Worm (Caenorhabditis elegans) whole organism, L4 larva: ENCODE measurements around the gene dpy-9.

ENCODE experiments used
- D1046.2 ChIP-seq: fragments of 200-800 bp; sonication (Bioruptor generic); IDR thresholded peaks from 2 replicates; pipeline ENCODE4 v1.3.6; 2022; ENCODE audit warnings: missing genetic modification characterization, missing compliant biosample characterization
- F10B5.3 ChIP-seq: sonication (generic microtip); optimal IDR thresholded peaks from 2 replicates; lab custom pipeline; 2016; ENCODE audit warnings: mild to moderate bottlenecking, missing genetic modification characterization, missing compliant biosample characterization
- F44E2.7 ChIP-seq: fragments of 200-800 bp; sonication (Bioruptor generic); IDR thresholded peaks from 2 replicates; pipeline ENCODE4 v2.1.2; 2022; ENCODE audit warnings: missing genetic modification characterization, missing compliant biosample characterization
- R02D3.7 ChIP-seq: fragments of 150-350 bp; sonication (generic microtip); optimal IDR thresholded peaks from 3 replicates; lab custom pipeline; 2014; ENCODE audit warnings: missing biosample characterization, missing genetic modification characterization
- T26A8.4 ChIP-seq: fragments of 200-800 bp; sonication (Bioruptor generic); IDR thresholded peaks from 2 replicates; pipeline ENCODE4 v1.3.6; 2022; ENCODE audit warnings: missing genetic modification characterization, missing compliant biosample characterization
- ZK337.2 ChIP-seq: fragments of 200-800 bp; sonication (Bioruptor generic); IDR thresholded peaks from 2 replicates; pipeline ENCODE4 v1.3.6; 2022; ENCODE audit warnings: missing genetic modification reagents, missing genetic modification characterization, missing compliant biosample characterization
- aha-1 ChIP-seq: fragments of 150-350 bp; peaks from one replicate; lab custom pipeline; 2014; ENCODE audit warnings: missing biosample characterization, missing genetic modification characterization
- aly-2 ChIP-seq: sonication (generic microtip); optimal IDR thresholded peaks from 2 replicates; lab custom pipeline; 2018; ENCODE audit warnings: missing biosample characterization, missing genetic modification characterization
- ama-1 ChIP-seq: fragments of 150-350 bp; optimal IDR thresholded peaks from 2 replicates; lab custom pipeline; 2014; ENCODE audit warnings: inconsistent platforms, mixed read lengths
- ceh-32 ChIP-seq: sonication (generic microtip); optimal IDR thresholded peaks from 2 replicates; lab custom pipeline; 2016; ENCODE audit warnings: mild to moderate bottlenecking, missing genetic modification characterization, missing compliant biosample characterization; ENCODE audit not compliant: poor library complexity
- ceh-62 ChIP-seq: sonication (generic microtip); optimal IDR thresholded peaks from 2 replicates; lab custom pipeline; 2017; ENCODE audit warnings: missing biosample characterization, missing genetic modification characterization
- ceh-82 ChIP-seq: sonication (generic microtip); optimal IDR thresholded peaks from 2 replicates; lab custom pipeline; 2017; ENCODE audit warnings: missing biosample characterization, missing genetic modification characterization
- ces-1 ChIP-seq: fragments of 150-350 bp; sonication (generic microtip); optimal IDR thresholded peaks from 4 replicates; lab custom pipeline; 2014; ENCODE audit warnings: missing biosample characterization, missing genetic modification reagents, missing genetic modification characterization
- cey-2 ChIP-seq: sonication (generic microtip); optimal IDR thresholded peaks from 3 replicates; lab custom pipeline; 2017; ENCODE audit warnings: missing genetic modification characterization, mild to moderate bottlenecking, missing compliant biosample characterization, antibody characterized with exemption, borderline replicate concordance; ENCODE audit not compliant: insufficient read depth
- daf-12 ChIP-seq: fragments of 150-350 bp; optimal IDR thresholded peaks from 2 replicates; lab custom pipeline; 2014; ENCODE audit warnings: missing biosample characterization, missing genetic modification reagents, missing genetic modification characterization
- daf-19 ChIP-seq: fragments of 200-800 bp; sonication (Bioruptor generic); conservative IDR thresholded peaks from 2 replicates; pipeline ENCODE4 v1.3.6; 2022; ENCODE audit warnings: missing genetic modification characterization, missing compliant biosample characterization
- dmd-6 ChIP-seq: fragments of 200-800 bp; sonication (Bioruptor generic); IDR thresholded peaks from 2 replicates; pipeline ENCODE4 v1.3.6; 2022; ENCODE audit warnings: missing genetic modification reagents, missing genetic modification characterization, missing compliant biosample characterization
- dpl-1 ChIP-seq: fragments of 150-350 bp; optimal IDR thresholded peaks from 2 replicates; lab custom pipeline; 2014; ENCODE audit warnings: missing biosample characterization, missing genetic modification reagents, missing genetic modification characterization
- egl-43 ChIP-seq: fragments of 200-800 bp; sonication (Bioruptor generic); IDR thresholded peaks from 2 replicates; pipeline ENCODE4 v1.3.6; 2022; ENCODE audit warnings: missing genetic modification reagents, missing genetic modification characterization, missing compliant biosample characterization
- fkh-10 ChIP-seq: fragments of 150-350 bp; optimal IDR thresholded peaks from 2 replicates; lab custom pipeline; 2014; ENCODE audit warnings: missing biosample characterization, missing genetic modification reagents, missing genetic modification characterization
- fos-1 ChIP-seq: fragments of 150-350 bp; optimal IDR thresholded peaks from 2 replicates; lab custom pipeline; 2014; ENCODE audit warnings: missing biosample characterization, missing genetic modification characterization
- hlh-11 ChIP-seq: fragments of 200-800 bp; sonication (Bioruptor generic); optimal IDR thresholded peaks from 2 replicates; lab custom pipeline; 2018; ENCODE audit warnings: mild to moderate bottlenecking, missing genetic modification characterization, missing compliant biosample characterization
- hlh-30 ChIP-seq: sonication (generic microtip); optimal IDR thresholded peaks from 2 replicates; lab custom pipeline; 2017; ENCODE audit warnings: antibody characterized with exemption, mild to moderate bottlenecking, missing genetic modification characterization, missing compliant biosample characterization; ENCODE audit not compliant: insufficient read depth
- lin-1 ChIP-seq: fragments of 200-800 bp; sonication (Bioruptor generic); IDR thresholded peaks from 2 replicates; pipeline ENCODE4 v1.3.6; 2022; ENCODE audit warnings: missing genetic modification reagents, missing genetic modification characterization, missing compliant biosample characterization
- lin-13 ChIP-seq: fragments of 150-350 bp; optimal IDR thresholded peaks from 2 replicates; lab custom pipeline; 2014; ENCODE audit warnings: missing biosample characterization, missing genetic modification reagents, missing genetic modification characterization
- lin-29 ChIP-seq: fragments of 200-800 bp; sonication (Bioruptor generic); IDR thresholded peaks from 2 replicates; pipeline ENCODE4 v1.3.6; 2022; ENCODE audit warnings: missing genetic modification reagents, missing genetic modification characterization, missing compliant biosample characterization
- lin-38 ChIP-seq: fragments of 200-800 bp; sonication (Bioruptor generic); IDR thresholded peaks from 2 replicates; pipeline ENCODE4 v1.3.6; 2022; ENCODE audit warnings: missing genetic modification reagents, missing genetic modification characterization, missing compliant biosample characterization
- lin-39 ChIP-seq: fragments of 150-350 bp; optimal IDR thresholded peaks from 2 replicates; lab custom pipeline; 2014; ENCODE audit warnings: missing biosample characterization, missing genetic modification reagents, missing genetic modification characterization
- lir-3 ChIP-seq: sonication (generic microtip); optimal IDR thresholded peaks from 2 replicates; lab custom pipeline; 2016; ENCODE audit warnings: mild to moderate bottlenecking, missing genetic modification characterization, missing compliant biosample characterization
- mdl-1 ChIP-seq, 2 experiments: fragments of 150-350 bp in 1 of 2; sonication (generic microtip) in 1 of 2; optimal IDR thresholded peaks; 2 replicates each; lab custom pipeline; 2014 to 2017; ENCODE audit warnings: missing biosample characterization in 2 of 2, missing genetic modification characterization in 2 of 2
- mes-2 ChIP-seq: sonication (generic microtip); optimal IDR thresholded peaks from 2 replicates; lab custom pipeline; 2016; ENCODE audit warnings: missing genotype, mild to moderate bottlenecking, missing genetic modification characterization, missing compliant biosample characterization; ENCODE audit not compliant: poor library complexity, severe bottlenecking
- nhr-102 ChIP-seq: sonication (generic microtip); optimal IDR thresholded peaks from 2 replicates; lab custom pipeline; 2016; ENCODE audit warnings: mild to moderate bottlenecking, missing genetic modification characterization, moderate library complexity, missing compliant biosample characterization
- nhr-11 ChIP-seq: fragments of 150-350 bp; optimal IDR thresholded peaks from 2 replicates; lab custom pipeline; 2014; ENCODE audit warnings: missing biosample characterization, missing genetic modification characterization
- nhr-111 ChIP-seq: fragments of 200-800 bp; sonication (Bioruptor generic); optimal IDR thresholded peaks from 2 replicates; lab custom pipeline; 2018; ENCODE audit warnings: mild to moderate bottlenecking, missing genetic modification characterization, missing compliant biosample characterization
- nhr-28 ChIP-seq: fragments of 150-350 bp; optimal IDR thresholded peaks from 2 replicates; lab custom pipeline; 2014; ENCODE audit warnings: missing biosample characterization, missing genetic modification characterization
- nhr-42 ChIP-seq: fragments of 200-800 bp; sonication (Bioruptor generic); IDR thresholded peaks from 2 replicates; pipeline ENCODE4 v1.3.6; 2022; ENCODE audit warnings: missing genetic modification characterization, missing compliant biosample characterization
- nhr-48 ChIP-seq: sonication (generic microtip); optimal IDR thresholded peaks from 2 replicates; lab custom pipeline; 2016; ENCODE audit warnings: mild to moderate bottlenecking, missing genetic modification characterization, missing compliant biosample characterization
- php-3 ChIP-seq: fragments of 200-800 bp; sonication (Bioruptor generic); IDR thresholded peaks from 2 replicates; pipeline ENCODE4 v1.3.6; 2022; ENCODE audit warnings: missing genetic modification reagents, missing genetic modification characterization, missing compliant biosample characterization
- saeg-2 ChIP-seq: fragments of 200-800 bp; sonication (Bioruptor generic); IDR thresholded peaks from 2 replicates; pipeline ENCODE4 v1.3.6; 2022; ENCODE audit warnings: missing genetic modification reagents, missing genetic modification characterization, missing compliant biosample characterization
- snpc-4 ChIP-seq: fragments of 150-350 bp; optimal IDR thresholded peaks from 2 replicates; lab custom pipeline; 2014; ENCODE audit warnings: missing biosample characterization, missing genetic modification characterization
- tra-1 ChIP-seq: fragments of 200-800 bp; sonication (Bioruptor generic); IDR thresholded peaks from 2 replicates; pipeline ENCODE4 v1.3.6; 2022; ENCODE audit warnings: missing genetic modification reagents, missing genetic modification characterization, missing compliant biosample characterization
- unc-62 ChIP-seq, 3 experiments: fragments of 150-350 bp in 1 of 3; sonication (generic microtip); optimal IDR thresholded peaks in 2 of 3; peaks in 1 of 3; 1 replicate in 1 of 3; 2 replicates in 2 of 3; lab custom pipeline; 2014 to 2017; ENCODE audit warnings: missing biosample characterization in 3 of 3, missing genetic modification characterization in 3 of 3, missing genetic modification reagents in 3 of 3, missing genotype in 1 of 3
- zfp-2 ChIP-seq: sonication (generic microtip); optimal IDR thresholded peaks from 2 replicates; lab custom pipeline; 2016; ENCODE audit warnings: mild to moderate bottlenecking, missing genetic modification characterization, missing compliant biosample characterization
- zip-11 ChIP-seq: fragments of 200-800 bp; sonication (Bioruptor generic); IDR thresholded peaks from 2 replicates; pipeline ENCODE4 v1.3.6; 2022; ENCODE audit warnings: missing genetic modification characterization, missing compliant biosample characterization
- zip-2 ChIP-seq: fragments of 150-350 bp; optimal IDR thresholded peaks from 2 replicates; lab custom pipeline; 2014; ENCODE audit warnings: missing biosample characterization, missing genetic modification characterization
- ztf-7 ChIP-seq: fragments of 150-350 bp; optimal IDR thresholded peaks from 2 replicates; lab custom pipeline; 2014; ENCODE audit warnings: missing biosample characterization, missing genetic modification characterization

Gene dpy-9

DNA sequence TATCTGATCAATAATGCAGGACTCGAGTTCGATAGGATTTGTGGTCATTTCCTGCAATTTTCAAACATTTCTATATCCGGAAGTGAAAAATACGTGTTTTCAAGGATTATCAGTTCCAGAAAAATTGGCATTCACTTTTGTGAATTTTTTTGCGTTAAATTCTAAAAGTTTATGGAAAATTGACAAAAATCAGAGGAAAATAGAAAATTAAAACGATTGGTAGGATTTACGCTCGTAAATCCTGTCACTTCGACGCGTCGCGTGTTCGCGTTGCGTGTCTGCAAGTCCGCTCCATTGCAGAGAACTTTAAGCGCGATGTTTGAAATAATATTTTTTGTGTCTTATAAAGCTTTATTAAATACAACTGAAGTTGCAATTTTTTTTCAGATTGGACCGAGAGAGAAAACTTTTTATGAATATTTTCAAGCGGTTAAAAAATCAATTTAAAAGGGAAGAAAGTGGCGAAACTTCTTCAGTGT lies 3.6 kb downstream of the dpy-9 start, which contains the start of gene rcat-1 (continued):
- TF ChIP-seq mes-2 (tag; lab: Kevin White, UChicago), result peak; percentile 92
- TF ChIP-seq lin-38 (GFP tag; lab: Robert Waterston, UW), result peak; percentile 95
- TF ChIP-seq R02D3.7 (tag; lab: Kevin White, UChicago), result peak; percentile 100
- peak; percentile 95 for TF ChIP-seq dpl-1 (GFP tag; lab: Kevin White, UChicago)
- TF ChIP-seq php-3 (GFP tag; lab: Robert Waterston, UW), result 0 out of 2 replicates have a peak, but pooled peaks have one; percentile 12
- no peak for TF ChIP-seq T26A8.4 (GFP tag; lab: Robert Waterston, UW)
- no peak for TF ChIP-seq F10B5.3 (tag; lab: Kevin White, UChicago)
- no peak for TF ChIP-seq ceh-82
- no peak for TF ChIP-seq F44E2.7 (GFP tag; lab: Robert Waterston, UW)
- peak; percentile 47 for TF ChIP-seq nhr-28 (tag; lab: Kevin White, UChicago)
- peak; percentile 71 for TF ChIP-seq lin-13 (GFP tag; lab: Kevin White, UChicago)
- peak; percentile 22 for TF ChIP-seq ztf-7 (tag; lab: Kevin White, UChicago)
- TF ChIP-seq zip-2, result no peak
- TF ChIP-seq lin-29 (GFP tag; lab: Robert Waterston, UW), result no peak
- TF ChIP-seq nhr-11 (tag; lab: Kevin White, UChicago), result peak; percentile 73
- TF ChIP-seq nhr-42 (GFP tag; lab: Robert Waterston, UW), result no peak
- TF ChIP-seq hlh-11 (tag; lab: Kevin White, UChicago), result peak; percentile 1
- TF ChIP-seq zip-11 (GFP tag; lab: Robert Waterston, UW), result no peak
- TF ChIP-seq lin-39 (tag; lab: Kevin White, UChicago), result no peak
- TF ChIP-seq daf-19 (GFP tag; lab: Robert Waterston, UW), result no peak

DNA sequence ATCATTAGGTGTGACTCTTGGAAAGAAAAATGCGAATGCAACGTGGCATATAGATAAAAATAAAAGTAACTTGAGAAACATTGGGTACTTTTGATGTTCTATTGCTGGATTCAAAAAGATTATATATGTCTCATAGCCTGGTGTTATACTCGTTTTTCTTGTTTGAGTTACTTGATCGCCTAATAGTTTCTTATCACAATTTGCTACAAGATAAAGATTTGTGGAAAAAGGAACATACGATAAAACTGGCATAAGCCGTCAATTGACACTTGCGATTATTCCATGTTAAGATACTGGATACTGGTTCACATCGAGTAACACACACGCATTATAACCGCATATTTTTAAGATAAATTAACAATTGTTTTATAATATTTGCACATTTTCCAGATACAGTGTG lies 6.5 kb downstream of the dpy-9 start, which contains the start of gene grl-19:
TSS of gene grl-19 (minus strand) at position 101 of the 400 bp plus-strand sequence.
- TF ChIP-seq aha-1 (tag; lab: Kevin White, UChicago), result peak; percentile 64
- no peak for TF ChIP-seq fos-1 (tag; lab: Kevin White, UChicago)

DNA sequence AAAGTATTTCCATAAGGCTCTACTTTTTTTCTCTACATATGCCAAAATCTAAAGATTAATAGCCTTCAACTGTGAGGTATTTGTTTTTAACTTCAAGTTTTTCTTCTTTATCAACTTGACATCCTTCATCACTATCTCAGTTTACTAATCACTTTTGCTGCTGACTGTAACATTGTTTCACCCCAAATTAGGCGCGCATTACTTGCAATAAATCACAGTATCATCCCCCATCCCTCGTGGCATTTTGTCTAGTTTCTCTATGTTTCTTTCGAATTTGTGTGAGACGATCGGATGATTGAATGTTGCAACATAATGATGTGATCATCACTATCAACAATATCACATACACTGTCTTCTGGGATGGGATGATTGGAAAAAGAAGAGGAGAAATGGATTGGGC lies 11.5 kb downstream of the dpy-9 start:
- TF ChIP-seq mes-2 (tag; lab: Kevin White, UChicago) (no peak), hlh-30 (peak; percentile 85), ceh-62 (tag; lab: Kevin White, UChicago) (no peak), nhr-102 (tag; lab: Kevin White, UChicago) (no peak), mdl-1 (tag; optimal IDR thresholded peaks at IDR 0.05; lab: Kevin White, UChicago) (peak; percentile 69 to 95), zfp-2 (no peak), dmd-6 (GFP tag; lab: Robert Waterston, UW) (peak; percentile 13; the same call in 1 of the 2 replicates), ceh-32 (tag; lab: Kevin White, UChicago) (no peak), aly-2 (tag; lab: Kevin White, UChicago) (no peak), nhr-48 (tag; lab: Kevin White, UChicago) (no peak), ama-1 (lab: Kevin White, UChicago) (no peak), D1046.2 (GFP tag; lab: Robert Waterston, UW) (no peak), F44E2.7 (GFP tag; lab: Robert Waterston, UW) (no peak), nhr-42 (GFP tag; lab: Robert Waterston, UW) (no peak), ces-1 (GFP tag; lab: Kevin White, UChicago) (no peak), nhr-11 (tag; lab: Kevin White, UChicago) (no peak), egl-43 (no peak), cey-2 (peak; percentile 51), daf-12 (tag; lab: Kevin White, UChicago) (no peak), fos-1 (tag; lab: Kevin White, UChicago) (no peak), ZK337.2 (GFP tag; lab: Robert Waterston, UW) (no peak), saeg-2 (GFP tag; lab: Robert Waterston, UW) (no peak), lin-13 (GFP tag; lab: Kevin White, UChicago) (peak; percentile 2), unc-62 (GFP tag; optimal IDR thresholded peaks at IDR 0.05 in 1 of 2; lab: Kevin White, UChicago) (peak in 1 of 2 experiments; percentile 88), unc-62 (tag; optimal IDR thresholded peaks at IDR 0.05; lab: Kevin White, UChicago) (no peak), nhr-28 (tag; lab: Kevin White, UChicago) (peak; percentile 78), hlh-11 (tag; lab: Kevin White, UChicago) (peak; percentile 66), lin-1 (GFP tag; lab: Robert Waterston, UW) (no peak), snpc-4 (tag; lab: Kevin White, UChicago) (no peak), lir-3 (no peak), fkh-10 (GFP tag; lab: Kevin White, UChicago) (no peak), nhr-111 (GFP tag; lab: Kevin White, UChicago) (no peak), tra-1 (GFP tag; lab: Robert Waterston, UW) (0 out of 2 replicates have a peak, but pooled peaks have one; percentile 47)
